Worm (Caenorhabditis elegans) whole organism, L4 larva: ENCODE results near the gene C14A4.9.

Experiments used
- F10B5.3 ChIP-seq: sonication (generic microtip); optimal IDR thresholded peaks from 2 replicates; lab custom pipeline; 2016; ENCODE audit warnings: mild to moderate bottlenecking, missing genetic modification characterization, missing compliant biosample characterization
- F44E2.7 ChIP-seq: fragments of 200-800 bp; sonication (Bioruptor generic); IDR thresholded peaks from 2 replicates; pipeline ENCODE4 v2.1.2; 2022; ENCODE audit warnings: missing genetic modification characterization, missing compliant biosample characterization
- R02D3.7 ChIP-seq: fragments of 150-350 bp; sonication (generic microtip); optimal IDR thresholded peaks from 3 replicates; lab custom pipeline; 2014; ENCODE audit warnings: missing biosample characterization, missing genetic modification characterization
- T20F7.1 ChIP-seq: fragments of 200-800 bp; sonication (Bioruptor generic); optimal IDR thresholded peaks from 2 replicates; lab custom pipeline; 2018; ENCODE audit warnings: mild to moderate bottlenecking, missing genetic modification characterization, missing compliant biosample characterization
- T26A8.4 ChIP-seq: fragments of 200-800 bp; sonication (Bioruptor generic); IDR thresholded peaks from 2 replicates; pipeline ENCODE4 v1.3.6; 2022; ENCODE audit warnings: missing genetic modification characterization, missing compliant biosample characterization
- aha-1 ChIP-seq: fragments of 150-350 bp; peaks from one replicate; lab custom pipeline; 2014; ENCODE audit warnings: missing biosample characterization, missing genetic modification characterization
- aly-2 ChIP-seq: sonication (generic microtip); optimal IDR thresholded peaks from 2 replicates; lab custom pipeline; 2018; ENCODE audit warnings: missing biosample characterization, missing genetic modification characterization
- attf-4 ChIP-seq: sonication (generic microtip); optimal IDR thresholded peaks from 3 replicates; lab custom pipeline; 2017; ENCODE audit warnings: missing biosample characterization, missing genetic modification characterization
- ceh-20 ChIP-seq: fragments of 200-800 bp; sonication (Bioruptor generic); IDR thresholded peaks from 2 replicates; pipeline ENCODE4 v1.3.6; 2022; ENCODE audit warnings: missing genetic modification reagents, missing genetic modification characterization, missing compliant biosample characterization
- ceh-32 ChIP-seq: sonication (generic microtip); optimal IDR thresholded peaks from 2 replicates; lab custom pipeline; 2016; ENCODE audit warnings: mild to moderate bottlenecking, missing genetic modification characterization, missing compliant biosample characterization; ENCODE audit not compliant: poor library complexity
- ceh-62 ChIP-seq: sonication (generic microtip); optimal IDR thresholded peaks from 2 replicates; lab custom pipeline; 2017; ENCODE audit warnings: missing biosample characterization, missing genetic modification characterization
- ctbp-1 ChIP-seq: fragments of 200-800 bp; sonication (Bioruptor generic); IDR thresholded peaks from 2 replicates; pipeline ENCODE4 v1.3.6; 2022; ENCODE audit warnings: missing genetic modification reagents, missing genetic modification characterization, missing compliant biosample characterization
- daf-12 ChIP-seq: fragments of 150-350 bp; optimal IDR thresholded peaks from 2 replicates; lab custom pipeline; 2014; ENCODE audit warnings: missing biosample characterization, missing genetic modification reagents, missing genetic modification characterization
- dmd-6 ChIP-seq: fragments of 200-800 bp; sonication (Bioruptor generic); IDR thresholded peaks from 2 replicates; pipeline ENCODE4 v1.3.6; 2022; ENCODE audit warnings: missing genetic modification reagents, missing genetic modification characterization, missing compliant biosample characterization
- egl-43 ChIP-seq: fragments of 200-800 bp; sonication (Bioruptor generic); IDR thresholded peaks from 2 replicates; pipeline ENCODE4 v1.3.6; 2022; ENCODE audit warnings: missing genetic modification reagents, missing genetic modification characterization, missing compliant biosample characterization
- fkh-10 ChIP-seq: fragments of 150-350 bp; optimal IDR thresholded peaks from 2 replicates; lab custom pipeline; 2014; ENCODE audit warnings: missing biosample characterization, missing genetic modification reagents, missing genetic modification characterization
- hif-1 ChIP-seq, 2 experiments: sonication (generic microtip); optimal IDR thresholded peaks; 2 replicates each; lab custom pipeline; 2016 to 2017; ENCODE audit warnings: missing compliant biosample characterization in 2 of 2, missing genetic modification characterization in 2 of 2, missing genetic modification reagents in 2 of 2, missing genotype in 2 of 2, mild to moderate bottlenecking in 1 of 2
- lim-7 ChIP-seq: fragments of 200-800 bp; sonication (Bioruptor generic); IDR thresholded peaks from 2 replicates; pipeline ENCODE4 v1.3.6; 2022; ENCODE audit warnings: missing genetic modification characterization, missing compliant biosample characterization
- lin-1 ChIP-seq: fragments of 200-800 bp; sonication (Bioruptor generic); IDR thresholded peaks from 2 replicates; pipeline ENCODE4 v1.3.6; 2022; ENCODE audit warnings: missing genetic modification reagents, missing genetic modification characterization, missing compliant biosample characterization
- lin-13 ChIP-seq: fragments of 150-350 bp; optimal IDR thresholded peaks from 2 replicates; lab custom pipeline; 2014; ENCODE audit warnings: missing biosample characterization, missing genetic modification reagents, missing genetic modification characterization
- lin-15B ChIP-seq: fragments of 150-350 bp; sonication (generic microtip); optimal IDR thresholded peaks from 3 replicates; lab custom pipeline; 2014; ENCODE audit warnings: missing biosample characterization, missing genetic modification characterization
- lin-38 ChIP-seq: fragments of 200-800 bp; sonication (Bioruptor generic); IDR thresholded peaks from 2 replicates; pipeline ENCODE4 v1.3.6; 2022; ENCODE audit warnings: missing genetic modification reagents, missing genetic modification characterization, missing compliant biosample characterization
- madf-5 ChIP-seq, 2 experiments: fragments of 200-800 bp; sonication (Bioruptor generic); IDR thresholded peaks; 2 replicates each; pipeline ENCODE4 v1.3.6; 2022; ENCODE audit warnings: missing compliant biosample characterization in 2 of 2, missing genetic modification characterization in 2 of 2
- madf-9 ChIP-seq: fragments of 200-800 bp; sonication (Bioruptor generic); conservative IDR thresholded peaks from 2 replicates; pipeline ENCODE4 v1.3.6; 2022; ENCODE audit warnings: missing genetic modification reagents, missing genetic modification characterization, missing compliant biosample characterization
- mdt-29 ChIP-seq: fragments of 200-800 bp; sonication (Bioruptor generic); IDR thresholded peaks from 2 replicates; pipeline ENCODE4 v1.3.6; 2022; ENCODE audit warnings: missing genetic modification reagents, missing genetic modification characterization, missing compliant biosample characterization
- nhr-10 ChIP-seq: fragments of 150-350 bp; optimal IDR thresholded peaks from 2 replicates; lab custom pipeline; 2014; ENCODE audit warnings: missing biosample characterization, missing genetic modification characterization
- nhr-102 ChIP-seq: sonication (generic microtip); optimal IDR thresholded peaks from 2 replicates; lab custom pipeline; 2016; ENCODE audit warnings: mild to moderate bottlenecking, missing genetic modification characterization, moderate library complexity, missing compliant biosample characterization
- nhr-11 ChIP-seq: fragments of 150-350 bp; optimal IDR thresholded peaks from 2 replicates; lab custom pipeline; 2014; ENCODE audit warnings: missing biosample characterization, missing genetic modification characterization
- nhr-237 ChIP-seq: sonication (generic microtip); optimal IDR thresholded peaks from 2 replicates; lab custom pipeline; 2017; ENCODE audit warnings: missing biosample characterization, missing genetic modification characterization
- nhr-41 ChIP-seq: fragments of 200-800 bp; sonication (Bioruptor generic); IDR thresholded peaks from 2 replicates; pipeline ENCODE4 v1.3.6; 2022; ENCODE audit warnings: missing genetic modification reagents, missing genetic modification characterization, missing compliant biosample characterization
- nhr-48 ChIP-seq: sonication (generic microtip); optimal IDR thresholded peaks from 2 replicates; lab custom pipeline; 2016; ENCODE audit warnings: mild to moderate bottlenecking, missing genetic modification characterization, missing compliant biosample characterization
- nhr-6 ChIP-seq: fragments of 150-350 bp; optimal IDR thresholded peaks from 2 replicates; lab custom pipeline; 2014; ENCODE audit warnings: missing biosample characterization, missing genetic modification characterization
- nhr-76 ChIP-seq: fragments of 150-350 bp; optimal IDR thresholded peaks from 2 replicates; lab custom pipeline; 2014; ENCODE audit warnings: missing biosample characterization, missing genetic modification characterization
- pha-4 ChIP-seq, 2 experiments: fragments of 150-350 bp in 1 of 2; fragments of 200-800 bp in 1 of 2; sonication (Bioruptor generic) in 1 of 2; IDR thresholded peaks in 1 of 2; optimal IDR thresholded peaks in 1 of 2; 2 replicates each; pipeline versions ENCODE4 v1.3.6 to Lab custom; 2014 to 2022; ENCODE audit warnings: missing genetic modification characterization in 2 of 2, missing genetic modification reagents in 2 of 2, missing biosample characterization in 1 of 2, missing compliant biosample characterization in 1 of 2
- php-3 ChIP-seq: fragments of 200-800 bp; sonication (Bioruptor generic); IDR thresholded peaks from 2 replicates; pipeline ENCODE4 v1.3.6; 2022; ENCODE audit warnings: missing genetic modification reagents, missing genetic modification characterization, missing compliant biosample characterization
- pqm-1 ChIP-seq: sonication (generic microtip); optimal IDR thresholded peaks from 2 replicates; lab custom pipeline; 2017; ENCODE audit warnings: missing biosample characterization, missing genetic modification characterization
- rbr-2 ChIP-seq: sonication (generic microtip); optimal IDR thresholded peaks from 2 replicates; lab custom pipeline; 2016; ENCODE audit warnings: missing genotype, missing genetic modification characterization, missing compliant biosample characterization
- saeg-2 ChIP-seq: fragments of 200-800 bp; sonication (Bioruptor generic); IDR thresholded peaks from 2 replicates; pipeline ENCODE4 v1.3.6; 2022; ENCODE audit warnings: missing genetic modification reagents, missing genetic modification characterization, missing compliant biosample characterization
- sdz-12 ChIP-seq: fragments of 200-800 bp; sonication (Bioruptor generic); optimal IDR thresholded peaks from 2 replicates; lab custom pipeline; 2018; ENCODE audit warnings: mild to moderate bottlenecking, missing genetic modification characterization, missing compliant biosample characterization
- set-16 ChIP-seq: fragments of 200-800 bp; sonication (Bioruptor generic); IDR thresholded peaks from 2 replicates; pipeline ENCODE4 v1.3.6; 2022; ENCODE audit warnings: missing genetic modification reagents, missing genetic modification characterization, missing compliant biosample characterization
- snpc-1.2 ChIP-seq: fragments of 200-800 bp; sonication (Bioruptor generic); IDR thresholded peaks from 2 replicates; pipeline ENCODE4 v1.3.6; 2022; ENCODE audit warnings: missing genetic modification reagents, missing genetic modification characterization, missing compliant biosample characterization
- snpc-4 ChIP-seq: fragments of 150-350 bp; optimal IDR thresholded peaks from 2 replicates; lab custom pipeline; 2014; ENCODE audit warnings: missing biosample characterization, missing genetic modification characterization
- spr-1 ChIP-seq: sonication (generic microtip); optimal IDR thresholded peaks from 2 replicates; lab custom pipeline; 2016; ENCODE audit warnings: mild to moderate bottlenecking, missing genetic modification characterization, missing compliant biosample characterization
- tra-1 ChIP-seq: fragments of 200-800 bp; sonication (Bioruptor generic); IDR thresholded peaks from 2 replicates; pipeline ENCODE4 v1.3.6; 2022; ENCODE audit warnings: missing genetic modification reagents, missing genetic modification characterization, missing compliant biosample characterization
- unc-62 ChIP-seq, 3 experiments: fragments of 150-350 bp in 1 of 3; sonication (generic microtip); optimal IDR thresholded peaks in 2 of 3; peaks in 1 of 3; 1 replicate in 1 of 3; 2 replicates in 2 of 3; lab custom pipeline; 2014 to 2017; ENCODE audit warnings: missing biosample characterization in 3 of 3, missing genetic modification characterization in 3 of 3, missing genetic modification reagents in 3 of 3, missing genotype in 1 of 3
- vab-7 ChIP-seq: fragments of 200-800 bp; sonication (Bioruptor generic); IDR thresholded peaks from 2 replicates; pipeline ENCODE4 v1.3.6; 2022; ENCODE audit warnings: missing genetic modification reagents, missing genetic modification characterization, missing compliant biosample characterization
- zfp-2 ChIP-seq: sonication (generic microtip); optimal IDR thresholded peaks from 2 replicates; lab custom pipeline; 2016; ENCODE audit warnings: mild to moderate bottlenecking, missing genetic modification characterization, missing compliant biosample characterization
- zip-11 ChIP-seq: fragments of 200-800 bp; sonication (Bioruptor generic); IDR thresholded peaks from 2 replicates; pipeline ENCODE4 v1.3.6; 2022; ENCODE audit warnings: missing genetic modification characterization, missing compliant biosample characterization

The C14A4.9 gene

DNA sequence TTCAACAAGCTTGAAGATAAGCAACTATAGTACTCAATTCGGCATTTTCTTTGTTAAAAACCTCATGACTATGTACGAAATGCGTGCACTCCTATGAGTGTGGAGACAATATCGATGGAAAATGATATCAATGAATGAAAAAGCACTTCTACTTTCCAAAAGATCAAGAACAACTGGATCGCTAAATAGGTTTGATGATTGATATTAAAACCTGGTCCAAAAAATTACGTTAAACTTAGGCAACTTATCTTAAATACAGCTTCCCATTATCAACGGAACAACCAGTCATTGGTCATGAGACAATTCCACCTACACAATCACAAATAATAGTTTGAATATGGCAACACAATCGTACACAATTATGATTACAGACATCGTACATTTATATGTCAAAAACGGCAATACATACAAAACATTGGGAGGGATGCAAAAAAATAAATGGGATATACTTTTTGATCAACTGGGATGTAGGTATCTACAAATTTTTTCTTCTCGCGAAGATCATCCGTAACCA lies 39.4 kb upstream of the C14A4.9 start (continued):
- no peak for TF ChIP-seq saeg-2
- TF ChIP-seq R02D3.7 (tag; lab: Kevin White, UChicago) = no peak
- peak in 1 of 2 experiments; percentile 95 for TF ChIP-seq unc-62 (GFP tag; optimal IDR thresholded peaks at IDR 0.05 in 1 of 2; lab: Kevin White, UChicago)
- TF ChIP-seq unc-62 (tag; optimal IDR thresholded peaks at IDR 0.05; lab: Kevin White, UChicago) = no peak
- TF ChIP-seq madf-9 (GFP tag; lab: Robert Waterston, UW) = no peak
- TF ChIP-seq zip-11 (GFP tag; lab: Robert Waterston, UW) = no peak
- TF ChIP-seq vab-7 = no peak
- no peak for TF ChIP-seq spr-1 (tag; lab: Kevin White, UChicago)

DNA sequence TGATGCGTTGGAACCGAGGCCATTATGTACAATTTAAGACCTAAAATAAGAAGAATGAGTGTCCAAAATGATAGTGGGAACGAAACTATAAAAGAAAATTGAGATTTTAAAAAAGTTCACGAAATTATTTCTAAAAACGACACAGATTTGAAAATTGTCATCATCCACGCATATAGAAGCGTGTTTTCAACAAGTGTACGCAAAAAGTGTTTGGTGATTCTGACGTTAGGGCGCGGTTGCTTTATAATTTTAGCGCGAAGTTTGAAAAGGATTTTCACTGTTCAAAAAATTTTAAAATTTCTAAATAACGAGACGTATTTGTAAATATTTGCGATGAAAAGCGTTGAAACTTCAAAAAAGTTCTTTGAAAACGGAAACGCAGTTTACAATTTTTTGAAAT lies 35.8 kb upstream of the C14A4.9 start, which contains the start of gene cdc-48.1:
Gene cdc-48.1 (minus strand): TSS at position 40 of the 400 bp plus-strand sequence.
- TF ChIP-seq mdt-29 (GFP tag; lab: Robert Waterston, UW) = peak; percentile 98
- TF ChIP-seq ceh-32 (tag; lab: Kevin White, UChicago) = peak; percentile 81
- TF ChIP-seq php-3 (GFP tag; lab: Robert Waterston, UW) = peak; percentile 96
- peak; percentile 97 for TF ChIP-seq nhr-48 (tag; lab: Kevin White, UChicago)
- peak; percentile 83 for TF ChIP-seq lim-7 (GFP tag; lab: Robert Waterston, UW)
- peak; percentile 88 to 94; a peak in 3 of 4 replicates for TF ChIP-seq madf-5 (GFP tag; IDR thresholded peaks at IDR 0.05; lab: Robert Waterston, UW)
- peak; percentile 89 to 97 for TF ChIP-seq hif-1 (tag; optimal IDR thresholded peaks at IDR 0.05; lab: Kevin White, UChicago)
- peak; percentile 99 for TF ChIP-seq rbr-2 (tag; lab: Kevin White, UChicago)
- peak; percentile 99 for TF ChIP-seq pha-4 (GFP tag; IDR thresholded peaks at IDR 0.05; lab: Robert Waterston, UW)
- TF ChIP-seq pha-4 (tag; optimal IDR thresholded peaks at IDR 0.05; lab: Kevin White, UChicago) = peak; percentile 100
- peak; percentile 100 for TF ChIP-seq nhr-6
- peak; percentile 94 for TF ChIP-seq zfp-2 (tag; lab: Kevin White, UChicago)
- peak; percentile 98 for TF ChIP-seq pqm-1 (tag; lab: Kevin White, UChicago)
- peak; percentile 100 for TF ChIP-seq nhr-11
- TF ChIP-seq attf-4 (tag; lab: Kevin White, UChicago) = peak; percentile 73
- peak; percentile 98 for TF ChIP-seq spr-1 (tag; lab: Kevin White, UChicago)
- peak; percentile 49 for TF ChIP-seq ceh-62 (tag; lab: Kevin White, UChicago)
- TF ChIP-seq daf-12 (tag; lab: Kevin White, UChicago) = peak; percentile 35
- TF ChIP-seq lin-15B (tag; lab: Kevin White, UChicago) = peak; percentile 100
- TF ChIP-seq snpc-4 (tag; lab: Kevin White, UChicago) = peak; percentile 62
- TF ChIP-seq lin-38 (GFP tag; lab: Robert Waterston, UW) = peak; percentile 100
- peak; percentile 89 for TF ChIP-seq nhr-237 (tag; lab: Kevin White, UChicago)
- peak; percentile 100 for TF ChIP-seq aha-1 (tag; lab: Kevin White, UChicago)
- peak; percentile 100 for TF ChIP-seq ceh-20
- peak; percentile 90 for TF ChIP-seq aly-2 (tag; lab: Kevin White, UChicago)
- TF ChIP-seq nhr-10 (tag; lab: Kevin White, UChicago) = peak; percentile 98
- TF ChIP-seq tra-1 (GFP tag; lab: Robert Waterston, UW) = peak; percentile 100
- peak; percentile 96 for TF ChIP-seq sdz-12 (GFP tag; lab: Kevin White, UChicago)
- TF ChIP-seq zip-11 (GFP tag; lab: Robert Waterston, UW) = peak; percentile 75; the same call in 1 of the 2 replicates
- peak; percentile 99 for TF ChIP-seq lin-1
- TF ChIP-seq F10B5.3 (tag; lab: Kevin White, UChicago) = peak; percentile 92
- peak; percentile 91 for TF ChIP-seq nhr-76 (tag; lab: Kevin White, UChicago)
- TF ChIP-seq nhr-102 (tag; lab: Kevin White, UChicago) = peak; percentile 98
- peak; percentile 95 for TF ChIP-seq egl-43 (GFP tag; lab: Robert Waterston, UW)
- peak; percentile 94 for TF ChIP-seq snpc-1.2 (GFP tag; lab: Robert Waterston, UW)
- peak; percentile 97 for TF ChIP-seq nhr-41 (GFP tag; lab: Robert Waterston, UW)
- peak; percentile 95 for TF ChIP-seq F44E2.7 (GFP tag; lab: Robert Waterston, UW)
- TF ChIP-seq T26A8.4 = peak; percentile 99
- peak; percentile 100 for TF ChIP-seq dmd-6
- peak; percentile 100 for TF ChIP-seq fkh-10 (GFP tag; lab: Kevin White, UChicago)
- peak; percentile 30; the same call in 1 of the 2 replicates for TF ChIP-seq set-16
- peak; percentile 100 for TF ChIP-seq lin-13 (GFP tag; lab: Kevin White, UChicago)
- peak; percentile 99 for TF ChIP-seq ctbp-1 (GFP tag; lab: Robert Waterston, UW)
- TF ChIP-seq T20F7.1 (GFP tag; lab: Kevin White, UChicago) = peak; percentile 99
